Worm (Caenorhabditis elegans) whole organism, L3 larva: ENCODE results near the gene bus-1.

Experiments
- ceh-28 ChIP-seq: fragments of 150-350 bp; optimal IDR thresholded peaks from 2 replicates; lab custom pipeline; 2014; ENCODE audit warnings: missing biosample characterization, missing genetic modification reagents, missing genetic modification characterization
- ceh-9 ChIP-seq: sonication (generic microtip); optimal IDR thresholded peaks from 2 replicates; lab custom pipeline; 2018; ENCODE audit warnings: missing biosample characterization, missing genetic modification characterization
- elt-3 ChIP-seq, 3 experiments: fragments of 150-350 bp in 1 of 3; sonication (generic microtip) in 2 of 3; optimal IDR thresholded peaks; 2 replicates in 2 of 3; 4 replicates in 1 of 3; lab custom pipeline; 2014 to 2017; ENCODE audit warnings: missing biosample characterization in 3 of 3, missing genetic modification characterization in 3 of 3
- fkh-10 ChIP-seq: sonication (generic microtip); optimal IDR thresholded peaks from 2 replicates; lab custom pipeline; 2017; ENCODE audit warnings: missing biosample characterization, missing genetic modification reagents, missing genetic modification characterization
- lin-15B ChIP-seq: fragments of 150-350 bp; optimal IDR thresholded peaks from 2 replicates; lab custom pipeline; 2014; ENCODE audit warnings: missing biosample characterization, missing genetic modification characterization
- pha-4 ChIP-seq: fragments of 150-350 bp; optimal IDR thresholded peaks from 2 replicates; lab custom pipeline; 2014; ENCODE audit warnings: missing biosample characterization, missing genetic modification reagents, missing genetic modification characterization
- unc-39 ChIP-seq: sonication (generic microtip); optimal IDR thresholded peaks from 4 replicates; lab custom pipeline; 2017; ENCODE audit warnings: missing biosample characterization, missing genetic modification characterization
- unc-62 ChIP-seq: fragments of 150-350 bp; sonication (generic microtip); optimal IDR thresholded peaks from 4 replicates; lab custom pipeline; 2014; ENCODE audit warnings: missing biosample characterization, missing genetic modification reagents, missing genetic modification characterization
- ztf-11 ChIP-seq: fragments of 150-350 bp; optimal IDR thresholded peaks from 2 replicates; lab custom pipeline; 2014; ENCODE audit warnings: missing biosample characterization, missing genetic modification characterization

DNA sequence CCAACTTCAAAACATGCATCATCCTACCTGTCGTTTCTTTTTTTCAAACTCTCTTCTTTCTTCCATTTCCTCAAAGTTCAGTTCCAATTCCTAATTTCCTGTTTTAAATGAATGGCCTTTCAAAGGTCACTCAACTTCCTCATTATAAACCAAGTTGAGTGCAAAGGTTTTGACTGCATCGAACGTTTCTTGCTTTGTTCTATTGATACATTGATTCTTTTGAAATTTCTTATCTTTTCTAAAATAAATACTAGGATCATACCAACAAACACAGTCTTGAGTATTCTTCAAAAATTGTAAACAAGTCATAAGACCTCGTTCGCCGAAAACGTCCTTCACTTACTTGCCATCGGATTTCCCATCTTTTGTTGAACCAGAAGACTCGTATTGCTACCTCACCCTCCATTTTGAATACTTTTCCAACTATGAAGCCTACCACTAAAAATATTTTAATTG, 34.4 kb downstream of the bus-1 start, which contains the start of gene F59E11.7:
- TF ChIP-seq ceh-28 (no peak), elt-3 (tag; optimal IDR thresholded peaks at IDR 0.05; lab: Kevin White, UChicago) (no peak), unc-39 (no peak), fkh-10 (GFP tag; lab: Kevin White, UChicago) (no peak), ztf-11 (tag; lab: Kevin White, UChicago) (no peak), ceh-9 (tag; lab: Kevin White, UChicago) (no peak), lin-15B (no peak), unc-62 (no peak), pha-4 (tag; lab: Kevin White, UChicago) (no peak)
